Fruit fly (Drosophila melanogaster) whole organism, embryonic: ENCODE measurements around the gene CG33287.

Source experiments
- CG10462 ChIP-seq: fragments of 200-800 bp; sonication (Bioruptor generic); optimal IDR thresholded peaks from 2 replicates; lab custom pipeline; 2016; ENCODE audit warnings: missing biosample characterization, missing genetic modification characterization
- CG11398 ChIP-seq: fragments of 200-800 bp; sonication (Bioruptor generic); optimal IDR thresholded peaks from 2 replicates; lab custom pipeline; 2016; ENCODE audit warnings: missing biosample characterization, missing genetic modification characterization
- CG11456 ChIP-seq: fragments of 200-800 bp; sonication (Bioruptor generic); IDR thresholded peaks from 3 replicates; pipeline ENCODE4 v1.3.6; 2022; ENCODE audit warnings: missing biosample characterization, missing genetic modification characterization
- CG12219 ChIP-seq: fragments of 200-800 bp; sonication (Bioruptor generic); optimal IDR thresholded peaks from 3 replicates; lab custom pipeline; 2018; ENCODE audit warnings: missing biosample characterization, mild to moderate bottlenecking, missing genetic modification characterization
- CG13775 ChIP-seq: fragments of 200-800 bp; sonication (Bioruptor generic); optimal IDR thresholded peaks from 3 replicates; lab custom pipeline; 2017; ENCODE audit warnings: missing biosample characterization, mild to moderate bottlenecking, missing genetic modification characterization
- CG14710 ChIP-seq: fragments of 200-800 bp; sonication (Bioruptor generic); optimal IDR thresholded peaks from 3 replicates; lab custom pipeline; 2019; ENCODE audit warnings: missing biosample characterization, mild to moderate bottlenecking, missing genetic modification characterization, moderate library complexity
- CG15073 ChIP-seq: fragments of 200-800 bp; sonication (Bioruptor generic); optimal IDR thresholded peaks from 2 replicates; lab custom pipeline; 2016; ENCODE audit warnings: missing biosample characterization, missing genetic modification characterization
- CG17186 ChIP-seq: fragments of 200-800 bp; sonication (Bioruptor generic); optimal IDR thresholded peaks from 3 replicates; lab custom pipeline; 2017; ENCODE audit warnings: missing biosample characterization, missing genetic modification reagents, missing genetic modification characterization
- CG2120 ChIP-seq: fragments of 200-800 bp; sonication (Bioruptor generic); optimal IDR thresholded peaks from 3 replicates; lab custom pipeline; 2016; ENCODE audit warnings: missing biosample characterization, missing genetic modification characterization
- CG2199 ChIP-seq: fragments of 200-800 bp; sonication (Bioruptor generic); IDR thresholded peaks from 3 replicates; pipeline ENCODE4 v1.3.6; 2022; ENCODE audit warnings: missing biosample characterization, missing genetic modification characterization
- CG31441 ChIP-seq: fragments of 200-800 bp; sonication (Bioruptor generic); IDR thresholded peaks from 2 replicates; pipeline ENCODE4 v1.3.6; 2022; ENCODE audit warnings: missing biosample characterization, missing genetic modification characterization
- CG4707 ChIP-seq: fragments of 200-800 bp; sonication (Bioruptor generic); optimal IDR thresholded peaks from 2 replicates; lab custom pipeline; 2018; ENCODE audit warnings: missing biosample characterization, mild to moderate bottlenecking, missing genetic modification characterization, moderate library complexity
- CG6683 ChIP-seq: fragments of 200-800 bp; sonication (Bioruptor generic); optimal IDR thresholded peaks from 2 replicates; lab custom pipeline; 2017; ENCODE audit warnings: missing biosample characterization, mild to moderate bottlenecking, missing genetic modification characterization, missing genetic modification reagents
- CG6854 ChIP-seq: fragments of 200-800 bp; sonication (Bioruptor generic); optimal IDR thresholded peaks from 3 replicates; lab custom pipeline; 2017; ENCODE audit warnings: missing biosample characterization, mild to moderate bottlenecking, missing genetic modification characterization
- CG7745 ChIP-seq: fragments of 200-800 bp; sonication (Bioruptor generic); optimal IDR thresholded peaks from 2 replicates; lab custom pipeline; 2018; ENCODE audit warnings: missing biosample characterization, mild to moderate bottlenecking, missing genetic modification characterization, moderate library complexity
- CG8290 ChIP-seq, 3 experiments: fragments of 200-800 bp; sonication (Bioruptor generic); optimal IDR thresholded peaks; 2 replicates each; lab custom pipeline; 2016 to 2019; ENCODE audit warnings: missing biosample characterization in 3 of 3, missing genetic modification characterization in 3 of 3, mild to moderate bottlenecking in 2 of 3, moderate library complexity in 1 of 3
- CG9797 ChIP-seq: fragments of 200-800 bp; sonication (Bioruptor generic); optimal IDR thresholded peaks from 3 replicates; lab custom pipeline; 2018; ENCODE audit warnings: missing biosample characterization, mild to moderate bottlenecking, missing genetic modification characterization
- D19B ChIP-seq: fragments of 200-800 bp; sonication (Bioruptor generic); optimal IDR thresholded peaks from 2 replicates; lab custom pipeline; 2017; ENCODE audit warnings: missing biosample characterization, mild to moderate bottlenecking, missing genetic modification characterization
- Dad ChIP-seq: fragments of 200-800 bp; sonication (Bioruptor generic); optimal IDR thresholded peaks from 3 replicates; lab custom pipeline; 2016; ENCODE audit warnings: missing biosample characterization, missing genetic modification characterization
- Deaf1 ChIP-seq: fragments of 200-800 bp; optimal IDR thresholded peaks from 3 replicates; lab custom pipeline; 2019; ENCODE audit warnings: missing biosample characterization, mild to moderate bottlenecking, missing genetic modification characterization, moderate library complexity
- E2f2 ChIP-seq: fragments of 200-800 bp; sonication (Bioruptor generic); IDR thresholded peaks from 2 replicates; pipeline ENCODE4 v1.3.6; 2022; ENCODE audit warnings: missing biosample characterization, missing genetic modification characterization
- Fer1 ChIP-seq: fragments of 200-800 bp; sonication (Bioruptor generic); optimal IDR thresholded peaks from 2 replicates; lab custom pipeline; 2017; ENCODE audit warnings: missing biosample characterization, mild to moderate bottlenecking, missing genetic modification characterization
- Hr3 ChIP-seq: fragments of 200-800 bp; sonication (Bioruptor generic); optimal IDR thresholded peaks from 3 replicates; lab custom pipeline; 2016; ENCODE audit warnings: missing biosample characterization, missing genetic modification characterization
- MESR4 ChIP-seq: fragments of 200-800 bp; sonication (Bioruptor generic); optimal IDR thresholded peaks from 2 replicates; lab custom pipeline; 2018; ENCODE audit warnings: missing biosample characterization, mild to moderate bottlenecking, missing genetic modification characterization, moderate library complexity
- Max ChIP-seq: fragments of 200-800 bp; sonication (Bioruptor generic); optimal IDR thresholded peaks from 2 replicates; lab custom pipeline; 2016; ENCODE audit warnings: missing biosample characterization, mild to moderate bottlenecking, missing genetic modification characterization
- Meics ChIP-seq: fragments of 200-800 bp; sonication (Bioruptor generic); optimal IDR thresholded peaks from 2 replicates; lab custom pipeline; 2017; ENCODE audit warnings: missing biosample characterization, mild to moderate bottlenecking, missing genetic modification characterization
- Myb ChIP-seq: fragments of 200-800 bp; sonication (Bioruptor generic); optimal IDR thresholded peaks from 2 replicates; lab custom pipeline; 2016; ENCODE audit warnings: missing biosample characterization, missing genetic modification characterization
- PHDP ChIP-seq: fragments of 200-800 bp; sonication (Bioruptor generic); optimal IDR thresholded peaks from 3 replicates; lab custom pipeline; 2018; ENCODE audit warnings: missing biosample characterization, mild to moderate bottlenecking, missing genetic modification characterization, moderate library complexity
- Rx ChIP-seq: fragments of 200-800 bp; sonication (Bioruptor generic); IDR thresholded peaks from 2 replicates; pipeline ENCODE4 v1.3.6; 2022; ENCODE audit warnings: missing biosample characterization, missing genetic modification characterization
- Side ChIP-seq: fragments of 200-800 bp; sonication (Bioruptor generic); optimal IDR thresholded peaks from 2 replicates; lab custom pipeline; 2016; ENCODE audit warnings: missing biosample characterization, missing genetic modification characterization
- Tbp ChIP-seq: fragments of >200 bp; optimal IDR thresholded peaks from 2 replicates; lab custom pipeline; 2018; ENCODE audit warnings: missing biosample characterization, missing genetic modification characterization
- Xbp1 ChIP-seq: fragments of 200-800 bp; sonication (Bioruptor generic); optimal IDR thresholded peaks from 3 replicates; lab custom pipeline; 2016; ENCODE audit warnings: missing biosample characterization, mild to moderate bottlenecking, missing genetic modification characterization
- al ChIP-seq: fragments of 200-800 bp; sonication (Bioruptor generic); IDR thresholded peaks from 2 replicates; pipeline ENCODE4 v1.3.6; 2022; ENCODE audit warnings: missing biosample characterization, missing genetic modification characterization
- ap ChIP-seq: fragments of 200-800 bp; sonication (Bioruptor generic); IDR thresholded peaks from 2 replicates; pipeline ENCODE4 v1.3.6; 2022; ENCODE audit warnings: missing biosample characterization, missing genetic modification characterization
- bigmax ChIP-seq: fragments of 200-800 bp; sonication (Bioruptor generic); optimal IDR thresholded peaks from 2 replicates; lab custom pipeline; 2018; ENCODE audit warnings: missing biosample characterization, mild to moderate bottlenecking, missing genetic modification characterization
- br ChIP-seq: fragments of >200 bp; optimal IDR thresholded peaks from 2 replicates; lab custom pipeline; 2017
- btn ChIP-seq: fragments of 200-800 bp; sonication (Bioruptor generic); optimal IDR thresholded peaks from 2 replicates; lab custom pipeline; 2016; ENCODE audit warnings: missing biosample characterization, missing genetic modification characterization
- cg ChIP-seq: fragments of 200-800 bp; sonication (Bioruptor generic); optimal IDR thresholded peaks from 3 replicates; lab custom pipeline; 2019; ENCODE audit warnings: missing biosample characterization, mild to moderate bottlenecking, missing genetic modification characterization, moderate library complexity
- crol ChIP-seq: fragments of 200-800 bp; sonication (Bioruptor generic); IDR thresholded peaks from 2 replicates; pipeline ENCODE4 v1.3.6; 2022; ENCODE audit warnings: missing biosample characterization, missing genetic modification characterization
- gcm2 ChIP-seq: fragments of 200-800 bp; sonication (Bioruptor generic); optimal IDR thresholded peaks from 2 replicates; lab custom pipeline; 2016; ENCODE audit warnings: missing biosample characterization, missing genetic modification characterization
- hth ChIP-seq: fragments of >200 bp; optimal IDR thresholded peaks from 2 replicates; lab custom pipeline; 2017; ENCODE audit warnings: inconsistent platforms
- lbe ChIP-seq: fragments of 200-800 bp; sonication (Bioruptor generic); optimal IDR thresholded peaks from 2 replicates; lab custom pipeline; 2016; ENCODE audit warnings: missing biosample characterization, mild to moderate bottlenecking, missing genetic modification characterization
- luna ChIP-seq: fragments of 200-800 bp; sonication (Bioruptor generic); optimal IDR thresholded peaks from 2 replicates; lab custom pipeline; 2016; ENCODE audit warnings: missing biosample characterization, missing genetic modification characterization
- org-1 ChIP-seq: fragments of 200-800 bp; sonication (Bioruptor generic); optimal IDR thresholded peaks from 2 replicates; lab custom pipeline; 2017; ENCODE audit warnings: missing biosample characterization, missing genetic modification characterization
- peb ChIP-seq: fragments of 200-800 bp; sonication (Bioruptor generic); IDR thresholded peaks from 2 replicates; pipeline ENCODE4 v1.3.6; 2022; ENCODE audit warnings: missing biosample characterization, missing genetic modification characterization
- pita ChIP-seq: fragments of 200-800 bp; sonication (Bioruptor generic); optimal IDR thresholded peaks from 2 replicates; lab custom pipeline; 2017; ENCODE audit warnings: missing biosample characterization, mild to moderate bottlenecking, missing genetic modification characterization
- ro ChIP-seq: fragments of 200-800 bp; sonication (Bioruptor generic); IDR thresholded peaks from 2 replicates; pipeline ENCODE4 v1.3.6; 2022; ENCODE audit warnings: missing biosample characterization, missing genetic modification characterization
- sima ChIP-seq: fragments of 200-800 bp; sonication (Bioruptor generic); optimal IDR thresholded peaks from 2 replicates; lab custom pipeline; 2016; ENCODE audit warnings: missing biosample characterization, missing genetic modification characterization
- sr ChIP-seq: fragments of 200-800 bp; sonication (Bioruptor generic); IDR thresholded peaks from 3 replicates; pipeline ENCODE4 v1.3.6; 2022; ENCODE audit warnings: missing biosample characterization, missing genetic modification characterization
- vvl ChIP-seq: fragments of 200-800 bp; sonication (Bioruptor generic); IDR thresholded peaks from 2 replicates; pipeline ENCODE4 v1.3.6; 2022; ENCODE audit warnings: missing biosample characterization, missing genetic modification characterization
- z ChIP-seq: fragments of 200-800 bp; sonication (Bioruptor generic); IDR thresholded peaks from 3 replicates; pipeline ENCODE4 v1.3.6; 2022; ENCODE audit warnings: missing biosample characterization, missing genetic modification characterization

Gene CG33287

DNA sequence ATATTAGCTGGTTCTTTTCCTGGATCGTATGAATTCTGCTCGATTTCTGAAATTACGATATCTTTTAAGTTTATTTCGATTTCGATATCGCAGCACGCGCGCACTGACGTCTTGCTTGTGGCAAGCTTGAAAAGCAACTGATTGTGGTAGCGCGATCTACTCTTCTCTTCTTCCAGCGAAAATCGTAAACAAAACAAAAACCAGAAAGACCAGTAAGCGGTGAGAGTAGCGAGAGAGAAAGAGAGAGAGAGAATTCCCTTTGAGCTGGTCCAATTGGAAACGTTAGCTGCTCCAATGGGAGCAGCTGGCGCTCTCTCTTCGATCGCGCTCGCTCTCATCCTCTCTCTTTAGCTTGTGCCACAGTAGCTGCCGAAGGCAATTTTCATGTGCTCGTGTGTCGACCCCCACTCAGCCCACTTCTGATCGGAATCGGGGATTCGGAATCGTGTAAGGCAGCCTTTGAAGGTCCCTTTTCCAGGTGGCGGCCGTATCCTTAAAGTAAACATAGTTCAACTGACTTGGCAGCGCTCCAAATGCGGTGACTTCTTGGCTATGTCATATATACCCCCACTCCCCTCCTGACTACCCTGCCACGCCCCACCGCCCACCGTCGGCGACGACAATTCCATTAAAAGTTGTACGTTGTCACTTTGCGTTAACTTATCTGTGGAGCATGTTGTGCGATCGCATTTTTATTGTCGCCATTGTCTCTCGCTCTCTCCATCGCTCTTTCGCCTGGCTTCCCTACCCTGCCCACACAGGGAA lies 20.9 kb downstream of the CG33287 start, which contains the start of gene fng (continued):
- TF ChIP-seq CG7745 (tag; lab: Kevin White, UChicago) (peak; percentile 10), Myb (GFP tag; lab: Kevin White, UChicago) (no peak), CG6683 (GFP tag; lab: Kevin White, UChicago) (no peak), ro (GFP tag; lab: Robert Waterston, UW) (no peak), CG10462 (GFP tag; lab: Kevin White, UChicago) (no peak), sima (GFP tag; lab: Kevin White, UChicago) (no peak), MESR4 (no peak), lbe (GFP tag; lab: Kevin White, UChicago) (peak; percentile 40), cg (no peak), Deaf1 (tag; lab: Kevin White, UChicago) (peak; percentile 91), CG4707 (GFP tag; lab: Kevin White, UChicago) (no peak), CG14710 (tag; lab: Kevin White, UChicago) (no peak), CG31441 (GFP tag; lab: Robert Waterston, UW) (no peak), org-1 (GFP tag; lab: Kevin White, UChicago) (no peak), br (no peak), z (GFP tag; lab: Robert Waterston, UW) (no peak), btn (no peak), luna (GFP tag; lab: Kevin White, UChicago) (no peak), Meics (GFP tag; lab: Kevin White, UChicago) (no peak), Xbp1 (GFP tag; lab: Kevin White, UChicago) (no peak), CG15073 (GFP tag; lab: Kevin White, UChicago) (no peak), Rx (GFP tag; lab: Robert Waterston, UW) (no peak), Max (GFP tag; lab: Kevin White, UChicago) (no peak), CG2199 (peak; percentile 45; the same call in 1 of the 3 replicates), Fer1 (GFP tag; lab: Kevin White, UChicago) (no peak), CG11456 (GFP tag; lab: Robert Waterston, UW) (no peak), vvl (GFP tag; lab: Robert Waterston, UW) (no peak; the same call in 1 of the 2 replicates), E2f2 (GFP tag; lab: Robert Waterston, UW) (0 out of 2 replicates have a peak, but pooled peaks have one; percentile 4), CG8290 (GFP tag; optimal IDR thresholded peaks at IDR 0.05; lab: Kevin White, UChicago) (no peak), CG8290 (tag; optimal IDR thresholded peaks at IDR 0.05; lab: Kevin White, UChicago) (peak in 1 of 2 experiments; percentile 8), CG12219 (no peak), PHDP (tag; lab: Kevin White, UChicago) (no peak), CG17186 (no peak), CG6854 (no peak), CG11398 (no peak), Dad (GFP tag; lab: Kevin White, UChicago) (no peak), Tbp (GFP tag; lab: Kevin White, UChicago) (no peak), ap (GFP tag; lab: Robert Waterston, UW) (no peak), Side (GFP tag; lab: Kevin White, UChicago) (no peak), crol (GFP tag; lab: Robert Waterston, UW) (no peak; the same call in 1 of the 2 replicates), al (0 out of 2 replicates have a peak, but pooled peaks have one; percentile 8), hth (lab: Kevin White, UChicago) (no peak), sr (GFP tag; lab: Robert Waterston, UW) (no peak; the same call in 2 of the 3 replicates), CG2120 (no peak), CG9797 (GFP tag; lab: Kevin White, UChicago) (no peak), gcm2 (GFP tag; lab: Kevin White, UChicago) (no peak), Hr3 (GFP tag; lab: Kevin White, UChicago) (no peak), bigmax (GFP tag; lab: Kevin White, UChicago) (no peak), peb (no peak), D19B (GFP tag; lab: Kevin White, UChicago) (no peak), pita (GFP tag; lab: Kevin White, UChicago) (no peak), CG13775 (GFP tag; lab: Kevin White, UChicago) (no peak)
